Worm (Caenorhabditis elegans): ENCODE results near the gene C13F10.6.

DNA sequence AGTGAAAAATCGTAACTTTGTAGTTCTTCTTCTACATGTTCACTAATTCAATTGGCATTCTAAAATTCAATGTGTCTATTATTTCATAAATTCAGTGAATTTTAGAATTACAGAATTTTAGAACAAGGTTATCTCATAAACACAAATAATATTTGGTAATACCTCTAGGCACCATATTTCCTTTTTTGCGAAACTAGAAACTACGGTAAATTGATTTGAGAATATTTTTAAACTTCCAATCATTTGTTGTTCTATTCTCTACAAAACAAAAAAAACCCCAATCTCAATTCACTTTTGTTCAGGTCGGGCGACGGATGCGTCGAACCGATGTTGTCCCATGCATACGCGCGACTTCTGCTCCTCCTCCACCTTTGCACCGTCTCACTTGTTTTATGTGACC is 20.9 kb downstream of the C13F10.6 start, which contains the start of gene F09G2.1:
- TF ChIP-seq ZK546.5 (tag; optimal IDR thresholded peaks at IDR 0.05) (no peak), egl-27 (tag; optimal IDR thresholded peaks at IDR 0.05) (no peak), fos-1 (tag; optimal IDR thresholded peaks at IDR 0.05) (no peak), nhr-23 (tag; optimal IDR thresholded peaks at IDR 0.05) (no peak), ama-1 (optimal IDR thresholded peaks at IDR 0.05) (no peak), aly-2 (tag; optimal IDR thresholded peaks at IDR 0.05) (no peak), R02D3.7 (tag; optimal IDR thresholded peaks at IDR 0.05) (no peak), nhr-77 (tag; optimal IDR thresholded peaks at IDR 0.05) (no peak)
